Worm (Caenorhabditis elegans) whole organism, L1 larva: ENCODE results near the gene idpp-5.

Experiments used
- C34B4.2 ChIP-seq: sonication (generic microtip); optimal IDR thresholded peaks from 2 replicates; lab custom pipeline; 2017; ENCODE audit warnings: mild to moderate bottlenecking, missing genetic modification characterization, missing compliant biosample characterization
- aha-1 ChIP-seq: fragments of 150-350 bp; optimal IDR thresholded peaks from 2 replicates; lab custom pipeline; 2014; ENCODE audit warnings: missing biosample characterization, missing genetic modification characterization
- ama-1 ChIP-seq: fragments of 150-350 bp; optimal IDR thresholded peaks from 2 replicates; lab custom pipeline; 2014
- ces-1 ChIP-seq: fragments of 150-350 bp; optimal IDR thresholded peaks from 2 replicates; lab custom pipeline; 2014; ENCODE audit warnings: missing biosample characterization, missing genetic modification reagents, missing genetic modification characterization
- efl-1 ChIP-seq, 4 experiments: fragments of 150-350 bp; optimal IDR thresholded peaks in 3 of 4; peaks in 1 of 4; 1 replicate in 1 of 4; 2 replicates in 3 of 4; lab custom pipeline; 2014; ENCODE audit warnings: missing biosample characterization in 2 of 4, missing genetic modification characterization in 2 of 4, missing genetic modification reagents in 2 of 4
- efl-3 ChIP-seq: fragments of 200-800 bp; sonication (Bioruptor generic); optimal IDR thresholded peaks from 2 replicates; lab custom pipeline; 2018; ENCODE audit warnings: mild to moderate bottlenecking, missing genetic modification characterization, missing compliant biosample characterization
- egl-13 ChIP-seq: sonication (generic microtip); optimal IDR thresholded peaks from 2 replicates; lab custom pipeline; 2016; ENCODE audit warnings: missing genotype, missing genetic modification reagents, missing genetic modification characterization, missing compliant biosample characterization
- elt-2 ChIP-seq: sonication (generic microtip); optimal IDR thresholded peaks from 2 replicates; lab custom pipeline; 2016; ENCODE audit warnings: missing genetic modification characterization, mild to moderate bottlenecking, inconsistent platforms, missing compliant biosample characterization, missing genetic modification reagents
- elt-3 ChIP-seq, 6 experiments: fragments of 150-350 bp in 1 of 6; sonication (generic microtip); optimal IDR thresholded peaks; 2 replicates each; lab custom pipeline; 2017 to 2018; ENCODE audit warnings: missing biosample characterization in 6 of 6, missing genetic modification characterization in 6 of 6, inconsistent platforms in 1 of 6
- ets-5 ChIP-seq: fragments of 200-800 bp; sonication (Bioruptor generic); IDR thresholded peaks from 2 replicates; pipeline ENCODE4 v1.3.6; 2022; ENCODE audit warnings: missing genetic modification characterization, missing compliant biosample characterization
- fos-1 ChIP-seq: fragments of 150-350 bp; optimal IDR thresholded peaks from 2 replicates; lab custom pipeline; 2014; ENCODE audit warnings: missing biosample characterization, missing genetic modification characterization
- grh-1 ChIP-seq: fragments of 200-800 bp; sonication (Bioruptor generic); IDR thresholded peaks from 2 replicates; pipeline ENCODE4 v1.3.6; 2022; ENCODE audit warnings: missing genetic modification reagents, missing genetic modification characterization, missing compliant biosample characterization
- hlh-17 ChIP-seq: fragments of 200-800 bp; sonication (Bioruptor generic); optimal IDR thresholded peaks from 2 replicates; lab custom pipeline; 2018; ENCODE audit warnings: missing genetic modification characterization, mild to moderate bottlenecking, missing compliant biosample characterization, moderate library complexity, borderline replicate concordance
- irx-1 ChIP-seq: sonication (generic microtip); optimal IDR thresholded peaks from 2 replicates; lab custom pipeline; 2016; ENCODE audit warnings: missing genetic modification characterization, missing compliant biosample characterization
- isw-1 ChIP-seq: fragments of 200-800 bp; sonication (Bioruptor generic); IDR thresholded peaks from 2 replicates; pipeline ENCODE4 v1.3.6; 2022; ENCODE audit warnings: missing genetic modification characterization, missing compliant biosample characterization
- lin-14 ChIP-seq: fragments of 200-800 bp; sonication (Bioruptor generic); optimal IDR thresholded peaks from 2 replicates; lab custom pipeline; 2018; ENCODE audit warnings: mild to moderate bottlenecking, missing genetic modification characterization, moderate library complexity, missing compliant biosample characterization
- lin-35 ChIP-seq, 2 experiments: fragments of 150-350 bp; optimal IDR thresholded peaks; 2 replicates each; lab custom pipeline; 2014; ENCODE audit warnings: missing biosample characterization in 2 of 2, missing genetic modification characterization in 2 of 2, missing genetic modification reagents in 2 of 2
- lin-39 ChIP-seq: fragments of 150-350 bp; optimal IDR thresholded peaks from 2 replicates; lab custom pipeline; 2014; ENCODE audit warnings: missing biosample characterization, missing genetic modification reagents, missing genetic modification characterization
- lir-3 ChIP-seq: sonication (generic microtip); optimal IDR thresholded peaks from 2 replicates; lab custom pipeline; 2016; ENCODE audit warnings: mild to moderate bottlenecking, missing genetic modification characterization, moderate library complexity, missing compliant biosample characterization; ENCODE audit not compliant: poor library complexity
- mdl-1 ChIP-seq, 2 experiments: fragments of 150-350 bp; optimal IDR thresholded peaks; 2 replicates each; lab custom pipeline; 2014 to 2017; ENCODE audit warnings: missing biosample characterization in 2 of 2, missing genetic modification characterization in 2 of 2, inconsistent platforms in 1 of 2
- mef-2 ChIP-seq: fragments of 150-350 bp; optimal IDR thresholded peaks from 2 replicates; lab custom pipeline; 2014; ENCODE audit warnings: missing biosample characterization, missing genetic modification characterization
- mep-1 ChIP-seq: fragments of 150-350 bp; optimal IDR thresholded peaks from 2 replicates; lab custom pipeline; 2014; ENCODE audit warnings: missing biosample characterization, missing genetic modification characterization
- nhr-11 ChIP-seq: fragments of 150-350 bp; optimal IDR thresholded peaks from 2 replicates; lab custom pipeline; 2014; ENCODE audit warnings: missing biosample characterization, missing genetic modification characterization
- nhr-19 ChIP-seq: fragments of 200-800 bp; sonication (Bioruptor generic); conservative IDR thresholded peaks from 2 replicates; pipeline ENCODE4 v1.3.6; 2022; ENCODE audit warnings: missing genetic modification characterization, missing compliant biosample characterization
- nhr-20 ChIP-seq: sonication (generic microtip); optimal IDR thresholded peaks from 2 replicates; lab custom pipeline; 2016; ENCODE audit warnings: mild to moderate bottlenecking, missing genetic modification characterization, missing compliant biosample characterization
- nhr-237 ChIP-seq: fragments of 150-350 bp; optimal IDR thresholded peaks from 2 replicates; lab custom pipeline; 2014; ENCODE audit warnings: missing biosample characterization, missing genetic modification characterization
- nhr-47 ChIP-seq: sonication (generic microtip); optimal IDR thresholded peaks from 2 replicates; lab custom pipeline; 2016; ENCODE audit warnings: mild to moderate bottlenecking, missing genetic modification characterization, moderate library complexity, missing compliant biosample characterization
- nhr-71 ChIP-seq: sonication (generic microtip); optimal IDR thresholded peaks from 2 replicates; lab custom pipeline; 2016; ENCODE audit warnings: mild to moderate bottlenecking, missing genetic modification characterization, moderate library complexity, missing compliant biosample characterization
- nhr-77 ChIP-seq: fragments of 150-350 bp; optimal IDR thresholded peaks from 2 replicates; lab custom pipeline; 2014; ENCODE audit warnings: missing biosample characterization, missing genetic modification characterization
- nhr-85 ChIP-seq: sonication (generic microtip); peaks from one replicate; lab custom pipeline; 2016; ENCODE audit warnings: missing genetic modification characterization, inconsistent platforms, missing compliant biosample characterization
- nhr-90 ChIP-seq: sonication (generic microtip); optimal IDR thresholded peaks from 2 replicates; lab custom pipeline; 2016; ENCODE audit warnings: mild to moderate bottlenecking, missing genetic modification characterization, missing compliant biosample characterization; ENCODE audit not compliant: poor library complexity
- pag-3 ChIP-seq: sonication (generic microtip); optimal IDR thresholded peaks from 2 replicates; lab custom pipeline; 2017; ENCODE audit warnings: missing genetic modification characterization, mild to moderate bottlenecking, missing compliant biosample characterization, antibody characterized with exemption, borderline replicate concordance; ENCODE audit not compliant: insufficient read depth
- pax-3 ChIP-seq: fragments of 200-800 bp; sonication (Bioruptor generic); optimal IDR thresholded peaks from 2 replicates; lab custom pipeline; 2018; ENCODE audit warnings: mild to moderate bottlenecking, missing genetic modification characterization, moderate library complexity, missing compliant biosample characterization
- snpc-4 ChIP-seq: fragments of 150-350 bp; optimal IDR thresholded peaks from 2 replicates; lab custom pipeline; 2014; ENCODE audit warnings: missing biosample characterization, missing genetic modification characterization
- snu-23 ChIP-seq: sonication (generic microtip); optimal IDR thresholded peaks from 2 replicates; lab custom pipeline; 2016; ENCODE audit warnings: missing genetic modification characterization, missing compliant biosample characterization
- sox-4 ChIP-seq: sonication (generic microtip); optimal IDR thresholded peaks from 2 replicates; lab custom pipeline; 2016; ENCODE audit warnings: missing genetic modification characterization, missing compliant biosample characterization
- swsn-7 ChIP-seq: sonication (generic microtip); optimal IDR thresholded peaks from 2 replicates; lab custom pipeline; 2016; ENCODE audit warnings: missing genetic modification characterization, missing compliant biosample characterization
- tbx-2 ChIP-seq: sonication (generic microtip); optimal IDR thresholded peaks from 2 replicates; lab custom pipeline; 2016; ENCODE audit warnings: missing genetic modification characterization, missing compliant biosample characterization
- tlp-1 ChIP-seq: fragments of 150-350 bp; optimal IDR thresholded peaks from 2 replicates; lab custom pipeline; 2014; ENCODE audit warnings: missing biosample characterization, missing genetic modification characterization
- unc-130 ChIP-seq: fragments of 150-350 bp; optimal IDR thresholded peaks from 2 replicates; lab custom pipeline; 2017; ENCODE audit warnings: missing biosample characterization, missing genetic modification characterization, inconsistent platforms
- unc-98 ChIP-seq: fragments of 200-800 bp; sonication (Bioruptor generic); IDR thresholded peaks from 2 replicates; pipeline ENCODE4 v1.3.6; 2022; ENCODE audit warnings: missing genetic modification characterization, missing compliant biosample characterization
- vab-15 ChIP-seq: sonication (generic microtip); optimal IDR thresholded peaks from 2 replicates; lab custom pipeline; 2017; ENCODE audit warnings: missing genotype, mild to moderate bottlenecking, missing genetic modification characterization, missing compliant biosample characterization
- zip-4 ChIP-seq: fragments of 200-800 bp; sonication (Bioruptor generic); optimal IDR thresholded peaks from 2 replicates; lab custom pipeline; 2018; ENCODE audit warnings: mild to moderate bottlenecking, missing genetic modification characterization, moderate library complexity, missing compliant biosample characterization
- ztf-11 ChIP-seq, 2 experiments: sonication (generic microtip); optimal IDR thresholded peaks; 2 replicates each; lab custom pipeline; 2016 to 2017; ENCODE audit warnings: missing genetic modification characterization in 2 of 2, missing biosample characterization in 1 of 2, missing compliant biosample characterization in 1 of 2

idpp-5 gene

DNA sequence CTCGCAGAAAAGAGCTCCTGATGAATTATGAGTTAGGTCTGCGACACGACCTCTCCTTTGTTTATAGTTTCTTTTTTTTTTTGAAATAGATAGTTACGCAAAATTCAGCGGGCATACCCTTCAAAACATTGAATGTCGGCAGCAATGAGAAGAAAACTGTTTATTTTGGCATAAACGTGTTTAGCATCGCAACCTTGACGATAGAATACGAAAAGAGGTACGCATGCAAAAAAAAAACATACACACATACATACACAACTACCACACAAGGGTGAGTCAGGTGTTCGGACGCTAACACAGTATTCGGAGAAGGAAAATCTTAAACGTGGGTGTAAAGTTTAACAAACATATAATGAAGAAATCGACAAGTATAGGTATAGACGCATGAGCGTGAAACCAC lies 43.0 kb upstream of the idpp-5 start:
- TF ChIP-seq nhr-85 (tag; lab: Kevin White, UChicago): peak; percentile 71
- no peak for TF ChIP-seq elt-2 (tag; lab: Kevin White, UChicago)
- TF ChIP-seq lin-14 (GFP tag; lab: Kevin White, UChicago): peak; percentile 54

DNA sequence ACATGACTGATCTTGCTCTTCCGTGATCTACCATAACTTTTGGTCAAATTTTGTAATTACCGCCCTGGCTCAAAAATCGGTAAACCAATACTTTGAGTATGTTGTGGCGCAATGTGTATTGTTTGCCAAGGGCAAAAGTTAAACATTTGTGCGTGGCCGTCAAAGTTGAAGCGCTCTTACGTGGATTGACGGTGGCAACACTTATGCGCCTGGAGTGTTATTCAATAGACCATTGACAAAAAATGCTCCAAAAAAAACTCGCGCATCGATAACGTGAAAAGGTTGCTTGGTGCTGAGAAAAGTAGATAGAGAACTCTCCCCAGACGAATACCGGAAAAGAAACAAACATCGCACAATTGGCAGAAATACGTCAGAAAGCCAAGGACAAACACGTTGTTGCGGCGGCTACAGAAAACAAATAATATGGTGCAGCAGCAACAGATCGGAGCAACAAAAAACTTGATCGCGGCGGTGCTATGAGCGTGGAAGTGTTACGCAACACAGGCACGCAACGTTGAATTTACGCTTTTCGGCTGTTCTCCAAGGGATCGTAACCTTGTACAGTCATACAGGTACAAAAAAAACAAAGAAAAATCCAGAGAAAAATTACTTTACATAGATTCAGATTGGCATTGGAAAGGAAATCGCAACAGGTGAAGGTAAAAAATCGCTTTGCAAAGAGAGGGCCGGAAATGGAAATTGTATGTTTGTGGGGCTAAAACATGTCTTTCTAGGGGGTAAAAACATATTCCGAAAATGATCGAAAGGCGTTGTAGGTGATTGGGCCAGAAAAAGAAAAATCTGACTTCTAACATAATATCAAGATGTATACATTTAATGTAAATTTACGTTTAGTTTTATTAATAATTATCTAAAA lies 41.6 kb upstream of the idpp-5 start:
- TF ChIP-seq grh-1 (GFP tag; lab: Robert Waterston, UW): no peak
- peak; percentile 1 for TF ChIP-seq nhr-90 (tag; lab: Kevin White, UChicago)
- peak; percentile 14 for TF ChIP-seq nhr-71
- peak; percentile 15 for TF ChIP-seq nhr-20 (tag; lab: Kevin White, UChicago)
- 0 out of 2 replicates have a peak, but pooled peaks have one; percentile 5 for TF ChIP-seq nhr-19 (GFP tag; lab: Robert Waterston, UW)
- TF ChIP-seq zip-4 (GFP tag; lab: Kevin White, UChicago): no peak
- no peak for TF ChIP-seq efl-1 (optimal IDR thresholded peaks at IDR 0.05; lab: Kevin White, UChicago)
- peak in 1 of 2 experiments; percentile 74 for TF ChIP-seq efl-1 (GFP tag; optimal IDR thresholded peaks at IDR 0.05 in 1 of 2; lab: Kevin White, UChicago)
- peak; percentile 40 for TF ChIP-seq lin-14 (GFP tag; lab: Kevin White, UChicago)
- TF ChIP-seq irx-1 (tag; lab: Kevin White, UChicago): peak; percentile 6
- TF ChIP-seq tbx-2 (tag; lab: Kevin White, UChicago): peak; percentile 80
- TF ChIP-seq mdl-1 (tag; optimal IDR thresholded peaks at IDR 0.05; lab: Kevin White, UChicago): peak in 1 of 2 experiments; percentile 18
- no peak for TF ChIP-seq lin-39 (tag; lab: Kevin White, UChicago)
- TF ChIP-seq nhr-237 (tag; lab: Kevin White, UChicago): peak; percentile 8
- peak; percentile 64 for TF ChIP-seq nhr-77 (tag; lab: Kevin White, UChicago)
- TF ChIP-seq, all 84 proteins: peak for 11

DNA sequence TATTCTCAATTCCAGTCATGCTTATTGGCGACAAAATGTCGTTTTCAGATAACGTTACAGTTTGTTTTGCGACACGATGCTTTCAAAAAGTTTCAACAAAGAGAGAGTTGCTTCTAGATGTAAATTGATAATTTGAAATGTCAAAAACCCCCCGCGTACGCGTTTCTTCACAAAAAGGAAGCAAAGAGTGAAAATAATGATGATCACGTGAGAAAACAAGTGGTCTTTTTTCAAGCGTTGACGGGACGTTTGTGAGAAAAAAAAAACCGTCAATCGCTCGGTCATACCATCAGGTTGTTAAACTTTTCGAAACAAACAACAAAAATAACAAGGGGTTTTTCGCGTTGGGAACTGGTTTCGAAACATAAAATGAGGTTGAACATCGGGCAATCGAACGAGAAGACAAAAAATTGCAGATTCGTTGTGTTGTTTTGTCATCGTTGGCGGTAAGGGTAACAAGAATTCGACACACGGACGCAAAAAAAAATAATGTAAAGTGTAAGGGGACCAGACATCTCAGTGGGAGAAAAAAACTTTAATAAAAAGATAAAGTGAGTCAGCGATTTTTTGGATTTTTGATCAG lies 39.5 kb upstream of the idpp-5 start:
- TF ChIP-seq egl-13 (tag; lab: Kevin White, UChicago) (no peak), nhr-85 (tag; lab: Kevin White, UChicago) (peak; percentile 90), elt-3 (tag; optimal IDR thresholded peaks at IDR 0.05; lab: Kevin White, UChicago) (peak in 1 of 6 experiments; percentile 68), aha-1 (tag; lab: Kevin White, UChicago) (no peak), snu-23 (GFP tag; lab: Kevin White, UChicago) (peak; percentile 62), hlh-17 (GFP tag; lab: Kevin White, UChicago) (no peak), vab-15 (no peak), lir-3 (tag; lab: Kevin White, UChicago) (no peak), lin-14 (GFP tag; lab: Kevin White, UChicago) (peak; percentile 70), nhr-47 (tag; lab: Kevin White, UChicago) (no peak), C34B4.2 (no peak), ztf-11 (tag; optimal IDR thresholded peaks at IDR 0.05; lab: Kevin White, UChicago) (no peak), nhr-11 (no peak), unc-98 (GFP tag; lab: Robert Waterston, UW) (no peak), nhr-20 (tag; lab: Kevin White, UChicago) (peak; percentile 70), mef-2 (tag; lab: Kevin White, UChicago) (no peak), efl-3 (GFP tag; lab: Kevin White, UChicago) (no peak), tlp-1 (no peak), ets-5 (GFP tag; lab: Robert Waterston, UW) (no peak), unc-130 (peak; percentile 2), lin-39 (tag; lab: Kevin White, UChicago) (no peak), swsn-7 (tag; lab: Kevin White, UChicago) (peak; percentile 7), snpc-4 (tag; lab: Kevin White, UChicago) (no peak), isw-1 (GFP tag; lab: Robert Waterston, UW) (no peak), sox-4 (tag; lab: Kevin White, UChicago) (no peak), lin-35 (GFP tag; optimal IDR thresholded peaks at IDR 0.05; lab: Kevin White, UChicago) (peak in 1 of 2 experiments; percentile 49), pag-3 (tag; lab: Kevin White, UChicago) (no peak), ama-1 (lab: Kevin White, UChicago) (no peak), ces-1 (GFP tag; lab: Kevin White, UChicago) (no peak), fos-1 (tag; lab: Kevin White, UChicago) (no peak), pax-3 (tag; lab: Kevin White, UChicago) (no peak), grh-1 (GFP tag; lab: Robert Waterston, UW) (peak; percentile 41), nhr-90 (tag; lab: Kevin White, UChicago) (peak; percentile 20), mep-1 (peak; percentile 42)
